Worm (Caenorhabditis elegans) whole organism, L2 larva: ENCODE results near the gene K06H6.4.

Source experiments
- C34F6.9 ChIP-seq: fragments of 150-350 bp; optimal IDR thresholded peaks from 2 replicates; lab custom pipeline; 2014; ENCODE audit warnings: missing biosample characterization, missing genetic modification characterization
- F13H6.1 ChIP-seq: sonication (generic microtip); optimal IDR thresholded peaks from 2 replicates; lab custom pipeline; 2016; ENCODE audit warnings: missing genetic modification characterization, missing compliant biosample characterization
- R02D3.7 ChIP-seq: fragments of 150-350 bp; optimal IDR thresholded peaks from 2 replicates; lab custom pipeline; 2014; ENCODE audit warnings: missing biosample characterization, missing genetic modification characterization
- Y55F3AM.14 ChIP-seq: fragments of 200-800 bp; sonication (Bioruptor generic); optimal IDR thresholded peaks from 2 replicates; lab custom pipeline; 2018; ENCODE audit warnings: mild to moderate bottlenecking, missing genetic modification characterization, missing compliant biosample characterization
- ZK546.5 ChIP-seq: sonication (generic microtip); optimal IDR thresholded peaks from 2 replicates; lab custom pipeline; 2017; ENCODE audit warnings: missing biosample characterization, missing genetic modification characterization
- alr-1 ChIP-seq: fragments of 150-350 bp; optimal IDR thresholded peaks from 2 replicates; lab custom pipeline; 2014; ENCODE audit warnings: missing biosample characterization, missing genetic modification characterization
- aly-2 ChIP-seq: fragments of 150-350 bp; optimal IDR thresholded peaks from 2 replicates; lab custom pipeline; 2014; ENCODE audit warnings: missing biosample characterization, missing genetic modification characterization
- ama-1 ChIP-seq: fragments of 150-350 bp; optimal IDR thresholded peaks from 2 replicates; lab custom pipeline; 2018; ENCODE audit warnings: inconsistent platforms
- blmp-1 ChIP-seq: sonication (generic microtip); optimal IDR thresholded peaks from 2 replicates; lab custom pipeline; 2017; ENCODE audit warnings: missing genetic modification characterization, mild to moderate bottlenecking, missing compliant biosample characterization, antibody characterized with exemption, moderate library complexity; ENCODE audit not compliant: insufficient read depth
- ceh-16 ChIP-seq: fragments of 150-350 bp; optimal IDR thresholded peaks from 2 replicates; lab custom pipeline; 2014; ENCODE audit warnings: missing biosample characterization, missing genetic modification characterization
- ceh-82 ChIP-seq: fragments of 150-350 bp; optimal IDR thresholded peaks from 2 replicates; lab custom pipeline; 2014; ENCODE audit warnings: missing biosample characterization, missing genetic modification characterization
- crh-2 ChIP-seq: sonication (generic microtip); optimal IDR thresholded peaks from 2 replicates; lab custom pipeline; 2017; ENCODE audit warnings: missing biosample characterization, missing genetic modification characterization
- dmd-4 ChIP-seq: sonication (generic microtip); optimal IDR thresholded peaks from 2 replicates; lab custom pipeline; 2017; ENCODE audit warnings: missing biosample characterization, missing genetic modification characterization
- egl-27 ChIP-seq: sonication (generic microtip); optimal IDR thresholded peaks from 3 replicates; lab custom pipeline; 2017; ENCODE audit warnings: missing biosample characterization, missing genetic modification reagents, missing genetic modification characterization
- elt-1 ChIP-seq: fragments of 150-350 bp; optimal IDR thresholded peaks from 2 replicates; lab custom pipeline; 2014; ENCODE audit warnings: missing biosample characterization, missing genetic modification characterization
- elt-3 ChIP-seq: sonication (generic microtip); optimal IDR thresholded peaks from 2 replicates; lab custom pipeline; 2017; ENCODE audit warnings: missing biosample characterization, missing genetic modification characterization
- fos-1 ChIP-seq: fragments of 150-350 bp; optimal IDR thresholded peaks from 2 replicates; lab custom pipeline; 2014; ENCODE audit warnings: missing biosample characterization, missing genetic modification characterization
- gmeb-1 ChIP-seq: fragments of 150-350 bp; optimal IDR thresholded peaks from 2 replicates; lab custom pipeline; 2014; ENCODE audit warnings: missing biosample characterization, missing genetic modification characterization
- lin-11 ChIP-seq: fragments of 150-350 bp; sonication (generic microtip); optimal IDR thresholded peaks from 2 replicates; lab custom pipeline; 2014; ENCODE audit warnings: missing biosample characterization, missing genetic modification characterization, inconsistent platforms, mixed read lengths
- lin-13 ChIP-seq: fragments of 150-350 bp; optimal IDR thresholded peaks from 2 replicates; lab custom pipeline; 2014; ENCODE audit warnings: missing biosample characterization, missing genetic modification reagents, missing genetic modification characterization
- lin-39 ChIP-seq: fragments of 150-350 bp; optimal IDR thresholded peaks from 2 replicates; lab custom pipeline; 2014; ENCODE audit warnings: missing biosample characterization, missing genetic modification reagents, missing genetic modification characterization
- lsy-2 ChIP-seq, 2 experiments: fragments of 150-350 bp in 1 of 2; sonication (generic microtip) in 1 of 2; optimal IDR thresholded peaks; 2 replicates each; lab custom pipeline; 2014 to 2017; ENCODE audit warnings: missing biosample characterization in 2 of 2, missing genetic modification characterization in 2 of 2
- mab-5 ChIP-seq: fragments of 150-350 bp; optimal IDR thresholded peaks from 2 replicates; lab custom pipeline; 2014; ENCODE audit warnings: missing biosample characterization, missing genetic modification characterization
- mbf-1 ChIP-seq: sonication (generic microtip); optimal IDR thresholded peaks from 2 replicates; lab custom pipeline; 2017; ENCODE audit warnings: missing biosample characterization, missing genetic modification characterization
- mdl-1 ChIP-seq, 2 experiments: fragments of 150-350 bp in 1 of 2; sonication (generic microtip) in 1 of 2; optimal IDR thresholded peaks; 2 replicates each; lab custom pipeline; 2017; ENCODE audit warnings: missing biosample characterization in 2 of 2, missing genetic modification characterization in 2 of 2
- nhr-10 ChIP-seq: sonication (generic microtip); optimal IDR thresholded peaks from 2 replicates; lab custom pipeline; 2017; ENCODE audit warnings: missing biosample characterization, missing genetic modification characterization
- nhr-11 ChIP-seq: fragments of 150-350 bp; optimal IDR thresholded peaks from 2 replicates; lab custom pipeline; 2014; ENCODE audit warnings: missing biosample characterization, missing genetic modification characterization
- nhr-12 ChIP-seq: fragments of 150-350 bp; optimal IDR thresholded peaks from 2 replicates; lab custom pipeline; 2014; ENCODE audit warnings: missing biosample characterization, missing genetic modification characterization
- nhr-129 ChIP-seq: fragments of 150-350 bp; optimal IDR thresholded peaks from 2 replicates; lab custom pipeline; 2014; ENCODE audit warnings: missing biosample characterization, missing genetic modification characterization
- nhr-21 ChIP-seq: fragments of 150-350 bp; optimal IDR thresholded peaks from 2 replicates; lab custom pipeline; 2014; ENCODE audit warnings: missing biosample characterization, missing genetic modification characterization
- nhr-23 ChIP-seq: fragments of 150-350 bp; optimal IDR thresholded peaks from 2 replicates; lab custom pipeline; 2014; ENCODE audit warnings: missing biosample characterization, missing genetic modification reagents, missing genetic modification characterization
- nhr-237 ChIP-seq: fragments of 150-350 bp; optimal IDR thresholded peaks from 2 replicates; lab custom pipeline; 2014; ENCODE audit warnings: missing biosample characterization, missing genetic modification characterization
- nhr-25 ChIP-seq: fragments of 150-350 bp; sonication (generic microtip); optimal IDR thresholded peaks from 3 replicates; lab custom pipeline; 2014; ENCODE audit warnings: missing biosample characterization, missing genetic modification characterization
- nhr-6 ChIP-seq: fragments of 150-350 bp; optimal IDR thresholded peaks from 2 replicates; lab custom pipeline; 2014; ENCODE audit warnings: missing biosample characterization, missing genetic modification characterization
- nhr-77 ChIP-seq: fragments of 150-350 bp; optimal IDR thresholded peaks from 2 replicates; lab custom pipeline; 2014; ENCODE audit warnings: missing biosample characterization, missing genetic modification characterization
- peb-1 ChIP-seq: fragments of 150-350 bp; optimal IDR thresholded peaks from 2 replicates; lab custom pipeline; 2014; ENCODE audit warnings: missing biosample characterization, missing genetic modification characterization
- sem-4 ChIP-seq: fragments of 150-350 bp; optimal IDR thresholded peaks from 2 replicates; lab custom pipeline; 2014; ENCODE audit warnings: missing biosample characterization, missing genetic modification reagents, missing genetic modification characterization
- skn-1 ChIP-seq: sonication (generic microtip); optimal IDR thresholded peaks from 2 replicates; lab custom pipeline; 2017; ENCODE audit warnings: missing biosample characterization, missing genetic modification characterization
- sma-3 ChIP-seq: sonication (generic microtip); optimal IDR thresholded peaks from 2 replicates; lab custom pipeline; 2016; ENCODE audit warnings: missing genetic modification reagents, missing genetic modification characterization, missing compliant biosample characterization
- sma-9 ChIP-seq, 2 experiments: fragments of 150-350 bp in 1 of 2; sonication (generic microtip) in 1 of 2; optimal IDR thresholded peaks; 2 replicates each; lab custom pipeline; 2014 to 2016; ENCODE audit warnings: missing genetic modification characterization in 2 of 2, mild to moderate bottlenecking in 1 of 2, missing biosample characterization in 1 of 2, missing compliant biosample characterization in 1 of 2, missing genetic modification reagents in 1 of 2, moderate library complexity in 1 of 2
- snpc-4 ChIP-seq: fragments of 150-350 bp; optimal IDR thresholded peaks from 2 replicates; lab custom pipeline; 2014; ENCODE audit warnings: missing biosample characterization, missing genetic modification characterization
- unc-39 ChIP-seq: fragments of 150-350 bp; optimal IDR thresholded peaks from 2 replicates; lab custom pipeline; 2014; ENCODE audit warnings: missing biosample characterization, missing genetic modification characterization
- unc-55 ChIP-seq: fragments of 150-350 bp; sonication (generic microtip); optimal IDR thresholded peaks from 3 replicates; lab custom pipeline; 2014; ENCODE audit warnings: missing biosample characterization, missing genetic modification reagents, missing genetic modification characterization
- unc-62 ChIP-seq: fragments of 150-350 bp; optimal IDR thresholded peaks from 2 replicates; lab custom pipeline; 2014; ENCODE audit warnings: missing biosample characterization, missing genetic modification reagents, missing genetic modification characterization
- zag-1 ChIP-seq: fragments of 150-350 bp; optimal IDR thresholded peaks from 2 replicates; lab custom pipeline; 2014; ENCODE audit warnings: missing biosample characterization, missing genetic modification characterization
- ztf-1 ChIP-seq: fragments of 200-800 bp; sonication (Bioruptor generic); conservative IDR thresholded peaks from 2 replicates; pipeline ENCODE4 v1.3.6; 2022; ENCODE audit warnings: missing genetic modification characterization, missing compliant biosample characterization
- ztf-11 ChIP-seq: sonication (generic microtip); optimal IDR thresholded peaks from 2 replicates; lab custom pipeline; 2017; ENCODE audit warnings: missing biosample characterization, missing genetic modification characterization
- ztf-4 ChIP-seq: fragments of 150-350 bp; optimal IDR thresholded peaks from 2 replicates; lab custom pipeline; 2014; ENCODE audit warnings: missing biosample characterization, missing genetic modification characterization

The K06H6.4 gene

ce11 chrV:578977-579376 is at the start of gene K06H6.4:
K06H6.4 (plus strand) TSS chrV:579277.
- no peak for TF ChIP-seq nhr-12
- TF ChIP-seq elt-1, result no peak
- no peak for TF ChIP-seq ztf-4 (tag; lab: Kevin White, UChicago)
- no peak for TF ChIP-seq peb-1 (tag; lab: Kevin White, UChicago)
- TF ChIP-seq zag-1 (tag; lab: Kevin White, UChicago), result no peak
- TF ChIP-seq aly-2 (tag; lab: Kevin White, UChicago), result no peak
- no peak for TF ChIP-seq nhr-10 (tag; lab: Kevin White, UChicago)
- no peak for TF ChIP-seq dmd-4 (tag; lab: Kevin White, UChicago)

DNA sequence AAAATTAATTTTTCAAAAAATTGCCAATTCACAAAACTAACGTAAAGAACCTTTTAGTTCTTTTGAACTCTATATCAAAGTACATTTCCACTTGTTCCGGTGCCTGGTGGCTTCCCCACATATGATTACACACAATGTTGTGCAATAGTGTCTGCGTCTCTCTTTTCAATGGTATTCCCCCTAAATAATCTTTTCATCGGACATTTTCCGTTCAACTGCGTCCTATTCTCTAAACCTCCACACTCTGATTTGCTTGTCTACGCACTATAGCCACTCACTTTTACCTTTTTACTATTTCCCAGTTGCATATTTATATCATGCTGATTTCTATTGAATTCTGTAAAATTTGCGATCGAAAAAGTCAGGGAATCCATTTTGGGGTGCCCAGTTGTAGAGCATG is 47.0 kb upstream of the K06H6.4 start, which contains the start of gene nhr-58:
Gene nhr-58 (plus strand): TSS at position 214 of the 400 bp plus-strand sequence.
- TF ChIP-seq elt-1 (no peak), zag-1 (tag; lab: Kevin White, UChicago) (no peak), snpc-4 (tag; lab: Kevin White, UChicago) (peak; percentile 17), unc-55 (GFP tag; lab: Kevin White, UChicago) (peak; percentile 70), nhr-6 (tag; lab: Kevin White, UChicago) (peak; percentile 15), alr-1 (no peak), fos-1 (peak; percentile 93), ztf-1 (GFP tag; lab: Robert Waterston, UW) (no peak), mdl-1 (tag; optimal IDR thresholded peaks at IDR 0.05; lab: Kevin White, UChicago) (peak in 1 of 2 experiments; percentile 51), mbf-1 (tag; lab: Kevin White, UChicago) (no peak), ceh-82 (tag; lab: Kevin White, UChicago) (no peak), ceh-16 (tag; lab: Kevin White, UChicago) (peak; percentile 18), aly-2 (tag; lab: Kevin White, UChicago) (no peak), nhr-12 (no peak), sma-3 (peak; percentile 61), elt-3 (tag; lab: Kevin White, UChicago) (no peak), lsy-2 (tag; optimal IDR thresholded peaks at IDR 0.05; lab: Kevin White, UChicago) (no peak), lin-13 (GFP tag; lab: Kevin White, UChicago) (no peak), skn-1 (no peak), nhr-21 (peak; percentile 66), Y55F3AM.14 (no peak), sem-4 (tag; lab: Kevin White, UChicago) (no peak), blmp-1 (tag; lab: Kevin White, UChicago) (peak; percentile 64), R02D3.7 (tag; lab: Kevin White, UChicago) (no peak), ztf-4 (tag; lab: Kevin White, UChicago) (no peak), dmd-4 (tag; lab: Kevin White, UChicago) (no peak), nhr-237 (tag; lab: Kevin White, UChicago) (no peak), nhr-25 (tag; lab: Kevin White, UChicago) (no peak), F13H6.1 (tag; lab: Kevin White, UChicago) (peak; percentile 81), nhr-10 (tag; lab: Kevin White, UChicago) (no peak), mab-5 (no peak), gmeb-1 (tag; lab: Kevin White, UChicago) (peak; percentile 29), nhr-23 (tag; lab: Kevin White, UChicago) (no peak), peb-1 (tag; lab: Kevin White, UChicago) (no peak), ZK546.5 (tag; lab: Kevin White, UChicago) (no peak), sma-9 (GFP tag; optimal IDR thresholded peaks at IDR 0.05; lab: Kevin White, UChicago) (peak; percentile 99), sma-9 (tag; optimal IDR thresholded peaks at IDR 0.05; lab: Kevin White, UChicago) (peak; percentile 43), nhr-77 (tag; lab: Kevin White, UChicago) (no peak), ama-1 (lab: Kevin White, UChicago) (no peak), nhr-129 (peak; percentile 97), C34F6.9 (tag; lab: Kevin White, UChicago) (peak; percentile 62), lin-39 (tag; lab: Kevin White, UChicago) (no peak), unc-62 (no peak), unc-39 (tag; lab: Kevin White, UChicago) (no peak), lin-11 (tag; lab: Kevin White, UChicago) (no peak), ztf-11 (tag; lab: Kevin White, UChicago) (no peak), egl-27 (tag; lab: Kevin White, UChicago) (peak; percentile 83), crh-2 (peak; percentile 63), nhr-11 (tag; lab: Kevin White, UChicago) (no peak)
